Fruit fly (Drosophila melanogaster): ENCODE measurements around the gene Saf-B.

DNA sequence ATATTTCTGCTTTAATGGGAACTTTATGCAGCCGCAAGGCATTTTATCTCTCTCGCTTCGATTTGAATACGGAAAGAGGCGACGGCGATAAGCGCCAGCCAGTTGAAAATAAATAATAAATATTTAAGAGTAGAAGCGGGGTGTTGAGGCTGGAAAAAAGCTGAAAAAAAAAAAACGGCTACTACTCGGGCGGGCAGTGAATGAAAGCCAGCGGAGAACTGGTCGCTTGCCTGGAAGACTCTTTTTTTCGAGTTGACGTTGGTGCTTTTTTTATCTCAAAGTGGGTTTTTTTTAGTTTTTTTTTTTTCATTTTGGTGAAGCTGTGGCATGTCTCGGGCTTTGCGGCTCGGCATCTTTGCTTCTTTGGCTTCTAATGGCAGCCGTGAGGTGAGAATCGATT is 43.8 kb upstream of the Saf-B start:
- no peak for TF ChIP-seq Mio (GFP tag; optimal IDR thresholded peaks at IDR 0.05)
- TF ChIP-seq Dfd (GFP tag; optimal IDR thresholded peaks at IDR 0.05) = no peak
- no peak for TF ChIP-seq Myc (optimal IDR thresholded peaks at IDR 0.05)
- TF ChIP-seq Hr78 (GFP tag; optimal IDR thresholded peaks at IDR 0.05) = no peak
- TF ChIP-seq sv (GFP tag; optimal IDR thresholded peaks at IDR 0.05) = no peak
